Worm (Caenorhabditis elegans): ENCODE data around the gene dod-3.

DNA sequence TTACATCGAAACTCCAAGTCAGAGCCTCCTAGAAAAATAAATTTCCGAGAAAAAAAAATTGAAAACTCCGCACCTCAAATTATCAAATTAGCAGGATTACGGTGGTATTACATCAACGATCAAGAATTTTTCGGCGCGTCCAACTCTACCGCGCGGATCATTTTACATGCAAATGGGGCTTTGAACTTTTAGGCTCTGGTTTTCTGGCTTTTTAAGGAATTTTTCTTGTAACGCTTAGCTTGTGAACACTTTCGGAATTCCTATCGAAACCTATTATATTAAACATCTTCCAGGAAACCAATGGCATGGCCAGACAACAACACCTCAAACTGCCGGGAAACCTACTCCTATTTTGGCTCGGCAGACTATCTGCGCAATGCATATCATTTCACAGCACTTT, 40.7 kb upstream of the dod-3 start, which contains the start of gene srh-56:
- no peak for TF ChIP-seq mep-1 (tag; optimal IDR thresholded peaks at IDR 0.05)
- TF ChIP-seq nhr-2 (tag; optimal IDR thresholded peaks at IDR 0.05) = no peak
- TF ChIP-seq elt-1 (tag; optimal IDR thresholded peaks at IDR 0.05; ENCODE audit: borderline replicate concordance, insufficient read depth) = no peak
- no peak for TF ChIP-seq ham-2 (GFP tag; optimal IDR thresholded peaks at IDR 0.05)
- TF ChIP-seq nhr-12 (tag; optimal IDR thresholded peaks at IDR 0.05) = no peak
- TF ChIP-seq ces-1 (GFP tag; optimal IDR thresholded peaks at IDR 0.05) = no peak
- no peak for TF ChIP-seq unc-62 (GFP tag; optimal IDR thresholded peaks at IDR 0.05)
- TF ChIP-seq lsy-2 (tag; optimal IDR thresholded peaks at IDR 0.05) = no peak
- no peak for TF ChIP-seq drap-1 (GFP tag; optimal IDR thresholded peaks at IDR 0.05)
- TF ChIP-seq nhr-28 (tag; optimal IDR thresholded peaks at IDR 0.05) = no peak
- TF ChIP-seq elt-3 (tag; optimal IDR thresholded peaks at IDR 0.05) = no peak
- no peak for TF ChIP-seq pha-4 (tag; optimal IDR thresholded peaks at IDR 0.05)
